Worm (Caenorhabditis elegans): ENCODE data around the gene H20E11.3.

H20E11.3 gene

DNA sequence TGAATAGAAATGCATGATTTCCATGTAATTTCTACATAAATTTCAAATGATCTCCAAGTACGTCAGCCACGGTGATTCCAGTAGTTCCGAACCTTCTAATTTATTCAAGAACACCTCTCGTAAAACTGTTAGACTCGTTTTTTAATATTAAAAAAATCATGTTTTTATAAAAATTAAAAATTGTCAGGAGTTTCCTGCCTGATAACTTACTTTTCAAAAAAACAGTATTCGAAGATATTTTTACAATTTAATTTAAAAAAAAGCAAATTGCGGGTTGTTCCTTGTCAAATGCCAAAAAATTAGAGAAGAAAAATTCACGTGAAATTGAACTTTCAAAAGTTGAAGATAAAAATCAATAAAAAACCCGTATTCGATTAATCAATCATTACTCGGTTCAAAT lies 29.1 kb upstream of the H20E11.3 start, which contains the start of the genes C17H12.3 and C17H12.12:
C17H12.3 (minus strand) TSS at position 101 of the 400 bp plus-strand sequence.
C17H12.12 (plus strand) TSS at position 396 of the 400 bp plus-strand sequence.
- TF ChIP-seq grh-1 (GFP tag; IDR thresholded peaks at IDR 0.05): no peak
- no peak for TF ChIP-seq lin-15B (tag; optimal IDR thresholded peaks at IDR 0.05)
- TF ChIP-seq ceh-82 (tag; optimal IDR thresholded peaks at IDR 0.05): no peak
- TF ChIP-seq sptf-1 (tag; optimal IDR thresholded peaks at IDR 0.05): no peak
- no peak for TF ChIP-seq C34B4.2 (tag; optimal IDR thresholded peaks at IDR 0.05)
- TF ChIP-seq tbx-2 (tag; optimal IDR thresholded peaks at IDR 0.05): no peak
- no peak for TF ChIP-seq ceh-90 (tag; optimal IDR thresholded peaks at IDR 0.05)
- no peak for TF ChIP-seq aly-2 (tag; optimal IDR thresholded peaks at IDR 0.05)
- TF ChIP-seq efl-1 (optimal IDR thresholded peaks at IDR 0.05): no peak
- TF ChIP-seq efl-1 (GFP tag; optimal IDR thresholded peaks at IDR 0.05 in 1 of 2): no peak
- TF ChIP-seq blmp-1 (tag; optimal IDR thresholded peaks at IDR 0.05): no peak
- TF ChIP-seq elt-2 (tag; optimal IDR thresholded peaks at IDR 0.05): no peak
- TF ChIP-seq ceh-63 (GFP tag; optimal IDR thresholded peaks at IDR 0.05): no peak
- TF ChIP-seq nhr-71 (tag; optimal IDR thresholded peaks at IDR 0.05): no peak
- no peak for TF ChIP-seq nhr-47 (tag; optimal IDR thresholded peaks at IDR 0.05)
- TF ChIP-seq nhr-77 (tag; optimal IDR thresholded peaks at IDR 0.05): no peak
- TF ChIP-seq lir-3 (tag; optimal IDR thresholded peaks at IDR 0.05; ENCODE audit: poor library complexity): no peak
- no peak for TF ChIP-seq ceh-88 (GFP tag; IDR thresholded peaks at IDR 0.05)
- no peak for TF ChIP-seq hpl-2 (GFP tag; optimal IDR thresholded peaks at IDR 0.05)
- no peak for TF ChIP-seq lsy-2 (tag; optimal IDR thresholded peaks at IDR 0.05)

DNA sequence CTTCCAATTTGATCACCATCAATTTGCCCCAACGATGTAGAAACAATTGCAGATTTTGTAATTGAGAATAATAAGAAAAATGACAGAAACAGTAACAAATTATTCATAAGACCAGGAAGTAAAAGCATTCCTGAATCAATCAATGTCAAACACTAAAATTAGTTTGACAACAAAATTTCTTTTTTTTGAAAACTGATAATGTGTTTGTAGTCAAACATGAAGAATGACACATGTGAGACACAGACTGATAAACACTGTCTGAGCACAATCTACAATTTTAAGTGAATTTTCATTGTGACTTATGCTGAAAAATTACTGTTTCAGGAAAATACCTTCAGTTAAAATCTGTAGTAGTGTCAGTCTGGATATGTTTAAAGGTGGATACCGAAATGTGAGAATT lies 22.5 kb upstream of the H20E11.3 start, which contains the start of the genes cest-4 and C17H12.11:
cest-4 (minus strand) TSS at position 206 of the 400 bp plus-strand sequence.
C17H12.11 (plus strand) TSS at position 256 of the 400 bp plus-strand sequence.
- TF ChIP-seq lin-35 (GFP tag; optimal IDR thresholded peaks at IDR 0.05) (peak in 1 of 2 experiments; percentile 23), elt-2 (tag; optimal IDR thresholded peaks at IDR 0.05) (peak; percentile 55), hlh-17 (GFP tag; optimal IDR thresholded peaks at IDR 0.05; ENCODE audit: borderline replicate concordance) (no peak), Y116A8C.19 (tag; optimal IDR thresholded peaks at IDR 0.05; ENCODE audit: borderline replicate concordance) (no peak), pqm-1 (tag; optimal IDR thresholded peaks at IDR 0.05) (peak; percentile 5)

DNA sequence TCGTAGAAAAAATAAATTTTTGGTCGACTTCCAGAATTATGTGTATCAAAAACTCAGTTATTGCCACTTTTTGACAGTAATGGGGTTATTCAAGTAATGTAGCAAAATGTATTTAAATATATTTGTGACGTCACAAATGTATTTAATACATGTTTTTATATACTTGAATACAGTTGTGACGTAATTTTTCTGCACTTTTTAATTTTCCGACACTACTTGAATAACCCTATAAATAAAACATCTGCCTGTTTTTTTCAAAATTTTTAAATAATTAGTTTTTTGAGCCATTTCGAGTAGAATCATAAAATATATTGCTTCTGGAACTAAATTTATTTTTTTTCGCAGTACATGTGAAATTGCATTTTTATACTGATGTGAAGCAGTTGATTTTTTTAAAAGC lies 21.3 kb upstream of the H20E11.3 start:
- no peak for TF ChIP-seq swsn-7 (tag; optimal IDR thresholded peaks at IDR 0.05)
- TF ChIP-seq rnt-1 (tag; optimal IDR thresholded peaks at IDR 0.05): no peak
- TF ChIP-seq nhr-12 (tag; optimal IDR thresholded peaks at IDR 0.05): no peak
- TF ChIP-seq lsy-2 (tag; optimal IDR thresholded peaks at IDR 0.05): no peak
- no peak for TF ChIP-seq nhr-76 (tag; optimal IDR thresholded peaks at IDR 0.05)
- no peak for TF ChIP-seq tlp-1 (tag; optimal IDR thresholded peaks at IDR 0.05)
- TF ChIP-seq mdl-1 (tag; optimal IDR thresholded peaks at IDR 0.05): no peak
- TF ChIP-seq nhr-71 (tag; optimal IDR thresholded peaks at IDR 0.05): no peak
- TF ChIP-seq elt-3 (tag; optimal IDR thresholded peaks at IDR 0.05): no peak
- no peak for TF ChIP-seq snpc-4 (tag; optimal IDR thresholded peaks at IDR 0.05)
- no peak for TF ChIP-seq nhr-19 (GFP tag; conservative IDR thresholded peaks at IDR 0.05)
- no peak for TF ChIP-seq ceh-8 (GFP tag; optimal IDR thresholded peaks at IDR 0.05)
- no peak for TF ChIP-seq efl-3 (GFP tag; optimal IDR thresholded peaks at IDR 0.05)
- TF ChIP-seq mef-2 (tag; optimal IDR thresholded peaks at IDR 0.05): no peak
- no peak for TF ChIP-seq jun-1 (tag; optimal IDR thresholded peaks at IDR 0.05)
- TF ChIP-seq F16B12.6 (tag; optimal IDR thresholded peaks at IDR 0.05): no peak

DNA sequence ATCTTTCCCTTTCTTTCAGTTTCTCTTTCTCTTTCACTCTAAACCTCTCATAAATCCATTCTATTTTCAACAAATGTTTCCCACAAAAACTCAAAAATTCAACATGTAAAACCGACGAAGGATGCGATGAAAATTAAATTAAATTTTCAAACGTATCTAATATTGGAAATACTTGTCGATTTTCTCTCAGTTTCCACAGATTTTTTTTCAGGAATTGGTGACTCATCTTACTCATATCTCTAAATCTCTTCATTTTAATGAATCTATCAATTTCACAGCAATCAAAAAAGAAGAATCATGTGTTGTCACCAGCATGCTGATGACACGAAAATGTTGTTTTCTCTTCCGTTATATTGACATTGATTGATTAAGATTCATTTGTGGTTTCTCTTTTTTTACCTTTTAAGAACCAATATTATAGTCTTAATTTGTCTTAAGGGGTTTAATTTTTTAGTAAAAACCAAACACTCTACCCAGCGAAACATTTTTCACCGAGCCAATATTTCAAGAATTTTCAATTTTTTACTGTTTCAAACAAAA lies 20.7 kb upstream of the H20E11.3 start:
- no peak for TF ChIP-seq egl-13 (tag; optimal IDR thresholded peaks at IDR 0.05)
- TF ChIP-seq pag-3 (tag; optimal IDR thresholded peaks at IDR 0.05; ENCODE audit: borderline replicate concordance, insufficient read depth): no peak
- no peak for TF ChIP-seq ceh-90 (tag; optimal IDR thresholded peaks at IDR 0.05)
- no peak for TF ChIP-seq C16A3.4 (tag; optimal IDR thresholded peaks at IDR 0.05)
- no peak for TF ChIP-seq swsn-7 (tag; optimal IDR thresholded peaks at IDR 0.05)
- no peak for TF ChIP-seq nhr-12 (tag; optimal IDR thresholded peaks at IDR 0.05)
- TF ChIP-seq C04F5.9 (tag; optimal IDR thresholded peaks at IDR 0.05): no peak
- TF ChIP-seq efl-3 (GFP tag; optimal IDR thresholded peaks at IDR 0.05): no peak
- TF ChIP-seq ceh-8 (GFP tag; optimal IDR thresholded peaks at IDR 0.05): no peak
- TF ChIP-seq sptf-1 (tag; optimal IDR thresholded peaks at IDR 0.05): no peak
- TF ChIP-seq unc-86 (tag; optimal IDR thresholded peaks at IDR 0.05): no peak
- TF ChIP-seq lin-14 (GFP tag; optimal IDR thresholded peaks at IDR 0.05): peak; percentile 71
- no peak for TF ChIP-seq C34B4.2 (tag; optimal IDR thresholded peaks at IDR 0.05)
- TF ChIP-seq lin-39 (tag; optimal IDR thresholded peaks at IDR 0.05): peak; percentile 62
- no peak for TF ChIP-seq grh-1 (GFP tag; IDR thresholded peaks at IDR 0.05)
- TF ChIP-seq snpc-4 (tag; optimal IDR thresholded peaks at IDR 0.05): no peak
- TF ChIP-seq ceh-88 (GFP tag; IDR thresholded peaks at IDR 0.05): no peak
- TF ChIP-seq ama-1 (optimal IDR thresholded peaks at IDR 0.05): no peak
- no peak for TF ChIP-seq lin-13 (GFP tag; optimal IDR thresholded peaks at IDR 0.05)

All from whole organism, L1 larva.